Worm (Caenorhabditis elegans) whole organism, dauer: ENCODE measurements around the gene F21D5.4.
"Not testable (repeated sequence)": the region's sequence is repeated elsewhere in the genome, so short reads cannot be mapped to it uniquely, and the experiment has no call there.

Experiments used
- unc-62 ChIP-seq: sonication (generic microtip); optimal IDR thresholded peaks from 2 replicates; lab custom pipeline; 2017; ENCODE audit warnings: missing biosample characterization, missing genetic modification reagents, missing genetic modification characterization

F21D5.4 gene

ce11 chrIV:8786654-8787053 lies 48.8 kb downstream of the F21D5.4 start, which contains the start of gene C33D9.8:
Gene C33D9.8 (minus strand): TSS chrIV:8786752.
- no peak for TF ChIP-seq unc-62

- not testable (repeated sequence) for TF ChIP-seq unc-62
Observed at ce11 chrIV:8788048-8788447, 50.2 kb downstream of the F21D5.4 start, which contains the start of gene C33D9.10. Gene C33D9.10 (minus strand): TSS chrIV:8788148.
